Fruit fly (Drosophila melanogaster) whole organism, wandering third instar larva: ENCODE measurements around the gene CG34347.

Source experiments
- Hr78 ChIP-seq: fragments of >200 bp; optimal IDR thresholded peaks from 2 replicates; lab custom pipeline; 2017; ENCODE audit warnings: missing biosample characterization, missing genetic modification characterization
- Vsx2 ChIP-seq: fragments of 200-300, 225-300 bp; sonication (Bioruptor generic); optimal IDR thresholded peaks from 2 replicates; lab custom pipeline; 2018; ENCODE audit warnings: missing biosample characterization, missing genetic modification characterization; ENCODE audit not compliant: partially characterized antibody
- br ChIP-seq: fragments of 200-800 bp; sonication (Bioruptor generic); optimal IDR thresholded peaks from 2 replicates; lab custom pipeline; 2016; ENCODE audit warnings: missing biosample characterization, missing genetic modification characterization
- h ChIP-seq: fragments of 200-800 bp; sonication (Bioruptor generic); optimal IDR thresholded peaks from 3 replicates; lab custom pipeline; 2016; ENCODE audit warnings: missing biosample characterization, mild to moderate bottlenecking, missing genetic modification characterization
- lola ChIP-seq: fragments of >200 bp; optimal IDR thresholded peaks from 2 replicates; lab custom pipeline; 2017; ENCODE audit warnings: missing biosample characterization, missing genetic modification characterization
- pan ChIP-seq: fragments of >200 bp; optimal IDR thresholded peaks from 2 replicates; lab custom pipeline; 2017
- sage ChIP-seq: fragments of 200-800 bp; sonication (Bioruptor generic); optimal IDR thresholded peaks from 2 replicates; lab custom pipeline; 2016; ENCODE audit warnings: missing biosample characterization, mild to moderate bottlenecking, missing genetic modification characterization
- sv ChIP-seq: fragments of 200-800 bp; sonication (Bioruptor generic); optimal IDR thresholded peaks from 3 replicates; lab custom pipeline; 2016; ENCODE audit warnings: missing biosample characterization, missing genetic modification characterization
- tai ChIP-seq: sonication (Bioruptor generic); optimal IDR thresholded peaks from 2 replicates; lab custom pipeline; 2016; ENCODE audit warnings: missing biosample characterization, missing genetic modification characterization

DNA sequence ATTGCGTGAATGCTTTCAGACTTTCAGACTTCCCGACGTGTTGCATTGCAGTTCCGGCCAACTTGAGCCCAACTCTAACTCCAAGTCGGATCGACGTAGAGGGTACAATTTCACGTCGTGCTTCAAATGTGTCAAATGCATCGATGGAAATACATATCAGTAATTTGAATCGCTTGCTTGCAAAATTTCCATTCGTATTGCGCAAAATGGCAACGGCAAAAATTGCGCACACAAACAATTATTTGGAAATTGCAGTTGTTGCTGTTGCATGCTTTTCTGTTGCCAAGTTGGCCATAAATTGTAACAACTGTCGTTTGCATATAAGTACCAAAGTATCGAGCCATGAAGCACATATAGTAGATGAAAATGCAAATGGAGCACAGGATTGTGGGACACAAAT is 9.5 kb downstream of the CG34347 start:
- no peak for TF ChIP-seq sv (GFP tag; lab: Kevin White, UChicago)
- TF ChIP-seq br (GFP tag; lab: Kevin White, UChicago): no peak
- no peak for TF ChIP-seq tai (GFP tag; lab: Kevin White, UChicago)
- TF ChIP-seq sage (GFP tag; lab: Kevin White, UChicago): no peak
- no peak for TF ChIP-seq lola
- TF ChIP-seq Hr78: no peak
- no peak for TF ChIP-seq h (GFP tag; lab: Kevin White, UChicago)
- no peak for TF ChIP-seq Vsx2
- no peak for TF ChIP-seq pan
